Fruit fly (Drosophila melanogaster): ENCODE results near the gene eIF4G1.

eIF4G1 gene

dm6 chr4:963193-963592 lies 32.7 kb upstream of the eIF4G1 start (continued):
- no peak for TF ChIP-seq Blimp-1 (GFP tag; optimal IDR thresholded peaks at IDR 0.05)
- TF ChIP-seq CG14965 (GFP tag; optimal IDR thresholded peaks at IDR 0.05; ENCODE audit: borderline replicate concordance), result no peak
- TF ChIP-seq odd (GFP tag; optimal IDR thresholded peaks at IDR 0.05), result no peak
- no peak for TF ChIP-seq CkIIα-i1 (GFP tag; IDR thresholded peaks at IDR 0.05)
- TF ChIP-seq CG6791 (GFP tag; IDR thresholded peaks at IDR 0.05; ENCODE audit: partially characterized antibody), result no peak
- TF ChIP-seq CG10543 (GFP tag; optimal IDR thresholded peaks at IDR 0.05), result no peak
- no peak for TF ChIP-seq CG2120 (GFP tag; optimal IDR thresholded peaks at IDR 0.05)
- TF ChIP-seq hkb (optimal IDR thresholded peaks at IDR 0.05), result no peak
- TF ChIP-seq hkb (GFP tag; IDR thresholded peaks at IDR 0.05), result no peak
- no peak for TF ChIP-seq Neu2 (GFP tag; optimal IDR thresholded peaks at IDR 0.05; ENCODE audit: borderline replicate concordance)
- no peak for TF ChIP-seq CG6854 (GFP tag; optimal IDR thresholded peaks at IDR 0.05)
- no peak for TF ChIP-seq Fer1 (GFP tag; optimal IDR thresholded peaks at IDR 0.05)
- TF ChIP-seq gsb-n (tag; optimal IDR thresholded peaks at IDR 0.05), result no peak
- TF ChIP-seq jigr1 (GFP tag; IDR thresholded peaks at IDR 0.05), result no peak
- no peak for TF ChIP-seq CG10267 (tag; optimal IDR thresholded peaks at IDR 0.05)

DNA sequence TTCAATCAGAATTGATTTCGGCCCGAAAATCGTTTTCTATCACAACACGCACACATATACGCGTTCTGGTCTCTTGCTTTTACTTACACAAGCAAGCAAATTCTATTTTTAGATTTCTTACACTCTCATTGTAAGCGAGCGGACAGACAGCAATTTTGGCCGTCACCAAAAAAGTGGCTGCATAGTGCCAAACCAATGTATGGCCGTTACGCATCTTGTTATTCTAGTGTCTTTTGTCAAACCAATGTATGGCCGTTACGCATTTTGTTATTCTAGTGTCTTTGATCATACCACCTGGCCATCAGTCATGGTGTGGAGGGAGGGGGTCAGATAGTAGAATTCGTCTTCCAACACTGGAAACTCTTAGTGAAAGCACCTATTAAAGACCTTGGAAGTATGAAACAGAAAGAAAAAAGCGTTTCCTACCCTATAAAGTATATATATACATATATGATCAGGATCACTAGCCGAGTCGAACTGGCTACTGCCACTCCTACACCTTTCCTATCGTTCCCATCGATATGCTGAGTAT lies 30.6 kb upstream of the eIF4G1 start:
- TF ChIP-seq Bgb (GFP tag; IDR thresholded peaks at IDR 0.05; ENCODE audit: partially characterized antibody) (no peak), CG12071 (GFP tag; optimal IDR thresholded peaks at IDR 0.05) (no peak), CG7786 (GFP tag; optimal IDR thresholded peaks at IDR 0.05) (no peak), fu2 (GFP tag; optimal IDR thresholded peaks at IDR 0.05) (no peak), Mad (GFP tag; optimal IDR thresholded peaks at IDR 0.05) (no peak), CG31365 (tag; optimal IDR thresholded peaks at IDR 0.05) (no peak), CG8765 (GFP tag; IDR thresholded peaks at IDR 0.05) (no peak), CG11247 (GFP tag; IDR thresholded peaks at IDR 0.05) (no peak), CG12659 (GFP tag; optimal IDR thresholded peaks at IDR 0.05) (no peak), jigr1 (GFP tag; IDR thresholded peaks at IDR 0.05) (no peak), CG3065 (GFP tag; optimal IDR thresholded peaks at IDR 0.05) (no peak), grn (GFP tag; optimal IDR thresholded peaks at IDR 0.05) (no peak), CG3281 (GFP tag; optimal IDR thresholded peaks at IDR 0.05) (no peak), CG30403 (GFP tag; optimal IDR thresholded peaks at IDR 0.05) (no peak), Blimp-1 (GFP tag; optimal IDR thresholded peaks at IDR 0.05) (no peak), Jarid2 (GFP tag; optimal IDR thresholded peaks at IDR 0.05) (no peak), NC2β (GFP tag; optimal IDR thresholded peaks at IDR 0.05) (no peak), CG7839 (tag; optimal IDR thresholded peaks at IDR 0.05) (no peak), cg (GFP tag; optimal IDR thresholded peaks at IDR 0.05) (peak; percentile 53), sim (GFP tag; IDR thresholded peaks at IDR 0.05) (no peak), toy (GFP tag; IDR thresholded peaks at IDR 0.05) (no peak), CG13894 (tag; optimal IDR thresholded peaks at IDR 0.05) (peak; percentile 46), tup (GFP tag; optimal IDR thresholded peaks at IDR 0.05) (no peak), Xbp1 (GFP tag; optimal IDR thresholded peaks at IDR 0.05) (no peak), CG4707 (GFP tag; optimal IDR thresholded peaks at IDR 0.05) (no peak), unc-4 (GFP tag; IDR thresholded peaks at IDR 0.05; ENCODE audit: partially characterized antibody) (no peak), trem (tag; optimal IDR thresholded peaks at IDR 0.05) (no peak), Dll (GFP tag; IDR thresholded peaks at IDR 0.05; ENCODE audit: partially characterized antibody) (no peak), CG17912 (GFP tag; optimal IDR thresholded peaks at IDR 0.05) (no peak), gt (GFP tag; IDR thresholded peaks at IDR 0.05) (no peak), dpn (GFP tag; optimal IDR thresholded peaks at IDR 0.05) (no peak), inv (GFP tag; IDR thresholded peaks at IDR 0.05; ENCODE audit: partially characterized antibody) (no peak), ATbp (GFP tag; optimal IDR thresholded peaks at IDR 0.05) (no peak), Med (GFP tag) (peak; percentile 67), CG2120 (GFP tag; optimal IDR thresholded peaks at IDR 0.05) (no peak), Myb (GFP tag; optimal IDR thresholded peaks at IDR 0.05) (no peak), zf30C (GFP tag; optimal IDR thresholded peaks at IDR 0.05) (no peak), Awh (GFP tag; IDR thresholded peaks at IDR 0.05) (no peak)
